Worm (Caenorhabditis elegans) whole organism, L2 larva: Measurements from ENCODE around the gene rfk-1.

Experiments used
- C34F6.9 ChIP-seq: fragments of 150-350 bp; optimal IDR thresholded peaks from 2 replicates; lab custom pipeline; 2014; ENCODE audit warnings: missing biosample characterization, missing genetic modification characterization
- F13H6.1 ChIP-seq: sonication (generic microtip); optimal IDR thresholded peaks from 2 replicates; lab custom pipeline; 2016; ENCODE audit warnings: missing genetic modification characterization, missing compliant biosample characterization
- Y55F3AM.14 ChIP-seq: fragments of 200-800 bp; sonication (Bioruptor generic); optimal IDR thresholded peaks from 2 replicates; lab custom pipeline; 2018; ENCODE audit warnings: mild to moderate bottlenecking, missing genetic modification characterization, missing compliant biosample characterization
- ZK546.5 ChIP-seq: sonication (generic microtip); optimal IDR thresholded peaks from 2 replicates; lab custom pipeline; 2017; ENCODE audit warnings: missing biosample characterization, missing genetic modification characterization
- alr-1 ChIP-seq: fragments of 150-350 bp; optimal IDR thresholded peaks from 2 replicates; lab custom pipeline; 2014; ENCODE audit warnings: missing biosample characterization, missing genetic modification characterization
- aly-2 ChIP-seq: fragments of 150-350 bp; optimal IDR thresholded peaks from 2 replicates; lab custom pipeline; 2014; ENCODE audit warnings: missing biosample characterization, missing genetic modification characterization
- ama-1 ChIP-seq: fragments of 150-350 bp; optimal IDR thresholded peaks from 2 replicates; lab custom pipeline; 2018; ENCODE audit warnings: inconsistent platforms
- blmp-1 ChIP-seq: sonication (generic microtip); optimal IDR thresholded peaks from 2 replicates; lab custom pipeline; 2017; ENCODE audit warnings: missing genetic modification characterization, mild to moderate bottlenecking, missing compliant biosample characterization, antibody characterized with exemption, moderate library complexity; ENCODE audit not compliant: insufficient read depth
- ceh-82 ChIP-seq: fragments of 150-350 bp; optimal IDR thresholded peaks from 2 replicates; lab custom pipeline; 2014; ENCODE audit warnings: missing biosample characterization, missing genetic modification characterization
- crh-2 ChIP-seq: sonication (generic microtip); optimal IDR thresholded peaks from 2 replicates; lab custom pipeline; 2017; ENCODE audit warnings: missing biosample characterization, missing genetic modification characterization
- fos-1 ChIP-seq: fragments of 150-350 bp; optimal IDR thresholded peaks from 2 replicates; lab custom pipeline; 2014; ENCODE audit warnings: missing biosample characterization, missing genetic modification characterization
- gmeb-1 ChIP-seq: fragments of 150-350 bp; optimal IDR thresholded peaks from 2 replicates; lab custom pipeline; 2014; ENCODE audit warnings: missing biosample characterization, missing genetic modification characterization
- lsy-2 ChIP-seq, 2 experiments: fragments of 150-350 bp in 1 of 2; sonication (generic microtip) in 1 of 2; optimal IDR thresholded peaks; 2 replicates each; lab custom pipeline; 2014 to 2017; ENCODE audit warnings: missing biosample characterization in 2 of 2, missing genetic modification characterization in 2 of 2
- mab-5 ChIP-seq: fragments of 150-350 bp; optimal IDR thresholded peaks from 2 replicates; lab custom pipeline; 2014; ENCODE audit warnings: missing biosample characterization, missing genetic modification characterization
- mbf-1 ChIP-seq: sonication (generic microtip); optimal IDR thresholded peaks from 2 replicates; lab custom pipeline; 2017; ENCODE audit warnings: missing biosample characterization, missing genetic modification characterization
- mdl-1 ChIP-seq, 2 experiments: fragments of 150-350 bp in 1 of 2; sonication (generic microtip) in 1 of 2; optimal IDR thresholded peaks; 2 replicates each; lab custom pipeline; 2017; ENCODE audit warnings: missing biosample characterization in 2 of 2, missing genetic modification characterization in 2 of 2
- nhr-10 ChIP-seq: sonication (generic microtip); optimal IDR thresholded peaks from 2 replicates; lab custom pipeline; 2017; ENCODE audit warnings: missing biosample characterization, missing genetic modification characterization
- nhr-11 ChIP-seq: fragments of 150-350 bp; optimal IDR thresholded peaks from 2 replicates; lab custom pipeline; 2014; ENCODE audit warnings: missing biosample characterization, missing genetic modification characterization
- nhr-12 ChIP-seq: fragments of 150-350 bp; optimal IDR thresholded peaks from 2 replicates; lab custom pipeline; 2014; ENCODE audit warnings: missing biosample characterization, missing genetic modification characterization
- nhr-129 ChIP-seq: fragments of 150-350 bp; optimal IDR thresholded peaks from 2 replicates; lab custom pipeline; 2014; ENCODE audit warnings: missing biosample characterization, missing genetic modification characterization
- nhr-21 ChIP-seq: fragments of 150-350 bp; optimal IDR thresholded peaks from 2 replicates; lab custom pipeline; 2014; ENCODE audit warnings: missing biosample characterization, missing genetic modification characterization
- nhr-23 ChIP-seq: fragments of 150-350 bp; optimal IDR thresholded peaks from 2 replicates; lab custom pipeline; 2014; ENCODE audit warnings: missing biosample characterization, missing genetic modification reagents, missing genetic modification characterization
- nhr-25 ChIP-seq: fragments of 150-350 bp; sonication (generic microtip); optimal IDR thresholded peaks from 3 replicates; lab custom pipeline; 2014; ENCODE audit warnings: missing biosample characterization, missing genetic modification characterization
- nhr-77 ChIP-seq: fragments of 150-350 bp; optimal IDR thresholded peaks from 2 replicates; lab custom pipeline; 2014; ENCODE audit warnings: missing biosample characterization, missing genetic modification characterization
- sma-3 ChIP-seq: sonication (generic microtip); optimal IDR thresholded peaks from 2 replicates; lab custom pipeline; 2016; ENCODE audit warnings: missing genetic modification reagents, missing genetic modification characterization, missing compliant biosample characterization
- sma-9 ChIP-seq, 2 experiments: fragments of 150-350 bp in 1 of 2; sonication (generic microtip) in 1 of 2; optimal IDR thresholded peaks; 2 replicates each; lab custom pipeline; 2014 to 2016; ENCODE audit warnings: missing genetic modification characterization in 2 of 2, mild to moderate bottlenecking in 1 of 2, missing biosample characterization in 1 of 2, missing compliant biosample characterization in 1 of 2, missing genetic modification reagents in 1 of 2, moderate library complexity in 1 of 2
- unc-55 ChIP-seq: fragments of 150-350 bp; sonication (generic microtip); optimal IDR thresholded peaks from 3 replicates; lab custom pipeline; 2014; ENCODE audit warnings: missing biosample characterization, missing genetic modification reagents, missing genetic modification characterization
- unc-62 ChIP-seq: fragments of 150-350 bp; optimal IDR thresholded peaks from 2 replicates; lab custom pipeline; 2014; ENCODE audit warnings: missing biosample characterization, missing genetic modification reagents, missing genetic modification characterization
- zag-1 ChIP-seq: fragments of 150-350 bp; optimal IDR thresholded peaks from 2 replicates; lab custom pipeline; 2014; ENCODE audit warnings: missing biosample characterization, missing genetic modification characterization
- ztf-4 ChIP-seq: fragments of 150-350 bp; optimal IDR thresholded peaks from 2 replicates; lab custom pipeline; 2014; ENCODE audit warnings: missing biosample characterization, missing genetic modification characterization

The rfk-1 gene

DNA sequence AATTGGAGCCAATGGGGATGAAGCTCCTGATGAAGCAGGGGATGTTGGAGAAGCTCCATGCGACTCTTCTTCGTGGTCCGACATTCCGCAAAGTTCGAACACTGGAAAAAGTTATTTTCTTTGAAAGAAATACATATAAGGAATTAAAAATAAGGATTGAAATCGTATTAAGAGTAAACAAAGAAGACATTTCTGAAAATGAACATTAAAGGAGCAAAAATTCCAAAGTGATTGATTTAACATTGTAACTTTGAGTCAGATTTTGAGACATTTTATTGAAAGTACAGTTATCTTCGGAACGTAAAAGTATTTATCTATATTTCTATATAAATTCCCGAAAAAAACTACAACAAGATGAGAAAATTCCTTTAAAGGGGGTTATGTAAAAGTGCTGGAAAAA is 15.3 kb upstream of the rfk-1 start, which contains the start of gene F13B12.1:
Gene F13B12.1 (minus strand): TSS at position 101 of the 400 bp plus-strand sequence.
- no peak for TF ChIP-seq nhr-12
- TF ChIP-seq mbf-1 (tag; lab: Kevin White, UChicago) = no peak
- TF ChIP-seq ztf-4 (tag; lab: Kevin White, UChicago) = no peak
- TF ChIP-seq sma-9 (GFP tag; optimal IDR thresholded peaks at IDR 0.05; lab: Kevin White, UChicago) = no peak
- no peak for TF ChIP-seq sma-9 (tag; optimal IDR thresholded peaks at IDR 0.05; lab: Kevin White, UChicago)
- no peak for TF ChIP-seq mdl-1 (tag; optimal IDR thresholded peaks at IDR 0.05; lab: Kevin White, UChicago)
- no peak for TF ChIP-seq nhr-77 (tag; lab: Kevin White, UChicago)
- TF ChIP-seq gmeb-1 (tag; lab: Kevin White, UChicago) = no peak
- no peak for TF ChIP-seq lsy-2 (tag; optimal IDR thresholded peaks at IDR 0.05; lab: Kevin White, UChicago)
- no peak for TF ChIP-seq Y55F3AM.14 (GFP tag; lab: Kevin White, UChicago)
- no peak for TF ChIP-seq nhr-25 (tag; lab: Kevin White, UChicago)
- no peak for TF ChIP-seq blmp-1 (tag; lab: Kevin White, UChicago)
- TF ChIP-seq ama-1 = no peak
- no peak for TF ChIP-seq crh-2 (tag; lab: Kevin White, UChicago)
- TF ChIP-seq nhr-10 (tag; lab: Kevin White, UChicago) = no peak

DNA sequence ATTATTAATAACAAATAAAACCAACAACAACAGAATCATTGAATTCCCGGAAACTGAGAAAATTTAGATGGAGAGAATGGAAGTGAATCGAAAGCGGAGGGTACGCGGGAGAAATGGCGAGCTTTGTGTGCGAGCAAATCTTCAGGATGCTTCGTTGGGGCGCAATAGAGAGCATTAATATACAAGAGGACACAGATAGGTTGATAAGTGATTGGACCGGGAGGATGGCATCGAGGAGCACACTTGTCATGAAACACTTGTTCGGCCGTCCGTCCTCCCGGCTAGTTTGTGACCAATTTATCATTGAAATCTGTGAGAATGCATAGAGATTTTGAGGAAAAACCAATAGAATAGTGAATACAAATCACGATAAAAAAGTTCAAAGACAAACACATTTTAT is 13.0 kb upstream of the rfk-1 start:
- TF ChIP-seq F13H6.1 (tag; lab: Kevin White, UChicago) = peak; percentile 38
- TF ChIP-seq fos-1 = no peak
- TF ChIP-seq mab-5 (tag; lab: Kevin White, UChicago) = no peak
- no peak for TF ChIP-seq zag-1
- TF ChIP-seq, all 48 proteins: peak for 1

- TF ChIP-seq ztf-4 (tag; lab: Kevin White, UChicago) (no peak), F13H6.1 (tag; lab: Kevin White, UChicago) (no peak), sma-3 (GFP tag; lab: Kevin White, UChicago) (no peak), blmp-1 (tag; lab: Kevin White, UChicago) (peak; percentile 41), nhr-129 (tag; lab: Kevin White, UChicago) (peak; percentile 18), aly-2 (tag; lab: Kevin White, UChicago) (no peak), unc-55 (no peak), unc-62 (GFP tag; lab: Kevin White, UChicago) (no peak), zag-1 (no peak), nhr-11 (no peak), ceh-82 (no peak), nhr-12 (no peak), nhr-23 (tag; lab: Kevin White, UChicago) (no peak), nhr-21 (tag; lab: Kevin White, UChicago) (no peak)
Observed at ce11 chrIV:10421256-10421655, 12.0 kb upstream of the rfk-1 start.

ce11 chrIV:10420440-10420839 is 11.2 kb upstream of the rfk-1 start:
- TF ChIP-seq ZK546.5 (tag; lab: Kevin White, UChicago) = no peak
- no peak for TF ChIP-seq ztf-4 (tag; lab: Kevin White, UChicago)
- TF ChIP-seq fos-1 = peak; percentile 71
- TF ChIP-seq, all 48 proteins: peak for 1

DNA sequence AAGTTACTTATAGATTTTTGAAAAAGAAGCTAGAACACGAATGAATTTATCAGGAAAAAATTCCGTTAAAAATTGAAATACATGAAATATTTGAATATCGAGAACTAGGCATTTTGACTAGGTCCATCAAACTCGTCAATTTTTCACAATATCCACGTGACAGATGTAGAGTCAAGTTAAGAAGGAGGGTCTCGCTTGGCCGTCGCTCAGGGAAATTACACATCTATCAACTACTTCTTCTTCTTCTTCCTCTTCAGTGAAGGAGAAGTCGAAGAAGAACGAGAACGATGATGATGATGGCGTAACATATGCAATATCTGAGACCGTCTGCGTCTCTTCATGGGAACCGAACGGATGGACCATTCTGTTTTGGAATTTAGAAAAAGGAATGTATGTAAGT is 10.6 kb upstream of the rfk-1 start:
- TF ChIP-seq unc-55 (peak; percentile 24), sma-9 (GFP tag; optimal IDR thresholded peaks at IDR 0.05; lab: Kevin White, UChicago) (no peak), sma-9 (tag; optimal IDR thresholded peaks at IDR 0.05; lab: Kevin White, UChicago) (no peak), nhr-11 (no peak), nhr-25 (tag; lab: Kevin White, UChicago) (peak; percentile 32), nhr-129 (tag; lab: Kevin White, UChicago) (peak; percentile 18), mab-5 (tag; lab: Kevin White, UChicago) (peak; percentile 12), C34F6.9 (peak; percentile 44), Y55F3AM.14 (GFP tag; lab: Kevin White, UChicago) (peak; percentile 1), nhr-10 (tag; lab: Kevin White, UChicago) (no peak), zag-1 (no peak)

- no peak for TF ChIP-seq alr-1
Observed at ce11 chrIV:10417781-10418180, 8.5 kb upstream of the rfk-1 start, which contains the start of gene F13B12.6. F13B12.6 (minus strand) TSS chrIV:10417881.
